Worm (Caenorhabditis elegans) whole organism, dauer: Measurements from ENCODE around the gene W02D7.8.
"Not testable (repeated sequence)": the region's sequence is repeated elsewhere in the genome, so short reads cannot be mapped to it uniquely, and the experiment has no call there.

Experiments used
- unc-62 ChIP-seq: sonication (generic microtip); optimal IDR thresholded peaks from 2 replicates; lab custom pipeline; 2017; ENCODE audit warnings: missing biosample characterization, missing genetic modification reagents, missing genetic modification characterization

Gene W02D7.8

ce11 chrV:8306366-8306765 lies at the start of gene W02D7.8:
W02D7.8 (minus strand) TSS chrV:8306466.
- TF ChIP-seq unc-62 (GFP tag; lab: Kevin White, UChicago), result no peak

ce11 chrV:8355435-8356212 lies 49.4 kb upstream of the W02D7.8 start, which contains the start of gene mom-2:
mom-2 (plus strand) TSS chrV:8355988.
- TF ChIP-seq unc-62 (GFP tag; lab: Kevin White, UChicago), result no peak

DNA sequence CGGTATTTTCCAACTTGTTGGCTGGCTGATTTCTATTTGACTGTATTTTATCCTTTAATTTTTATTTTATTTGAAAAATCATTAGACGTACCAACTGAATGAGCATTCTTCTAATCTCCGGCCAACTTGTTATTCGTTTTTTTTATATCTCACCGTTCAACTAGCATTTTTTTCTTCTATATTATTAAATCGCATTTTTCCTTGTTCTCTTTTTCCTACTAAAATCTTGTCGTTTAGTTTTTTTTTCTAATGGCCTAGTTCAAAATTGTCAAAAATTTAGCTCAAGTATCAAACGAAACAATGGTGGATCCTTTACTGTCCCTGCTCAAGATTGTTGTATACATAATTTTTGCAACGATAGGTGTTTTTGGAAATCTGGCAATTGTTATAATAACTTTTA lies 45.1 kb upstream of the W02D7.8 start, which contains the start of gene srsx-22:
Gene srsx-22 (plus strand): TSS at position 301 of the 400 bp plus-strand sequence.
- TF ChIP-seq unc-62 (GFP tag; lab: Kevin White, UChicago), result no peak

ce11 chrV:8349950-8350349 lies 43.7 kb upstream of the W02D7.8 start:
- TF ChIP-seq unc-62 (GFP tag; lab: Kevin White, UChicago), result no peak

- no peak for TF ChIP-seq unc-62 (GFP tag; lab: Kevin White, UChicago)
Measured at ce11 chrV:8348959-8349389, 42.7 kb upstream of the W02D7.8 start.

DNA sequence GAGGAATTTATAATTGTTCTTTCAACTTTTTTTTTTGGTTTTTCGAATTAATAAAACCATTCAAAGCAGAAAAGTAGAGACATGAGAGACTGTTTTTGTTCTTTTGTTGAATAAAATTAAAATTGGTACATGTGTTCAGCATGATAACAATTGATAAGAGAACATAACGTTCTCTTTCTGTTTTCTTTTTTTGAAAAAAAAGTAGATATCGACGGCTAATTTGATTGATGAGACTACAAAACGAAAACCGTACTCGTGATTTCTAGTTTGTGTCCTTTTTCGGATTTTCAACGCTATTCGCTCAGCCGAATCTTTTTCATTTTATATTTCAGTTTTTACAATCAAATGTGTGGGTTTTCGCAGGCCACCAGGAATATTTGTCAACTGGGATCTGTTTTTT lies 39.2 kb upstream of the W02D7.8 start, which contains the start of gene C08D8.1:
Gene C08D8.1 (plus strand): TSS at position 324 of the 400 bp plus-strand sequence.
- TF ChIP-seq unc-62 (GFP tag; lab: Kevin White, UChicago), result no peak

- no peak for TF ChIP-seq unc-62 (GFP tag; lab: Kevin White, UChicago)
Measured at ce11 chrV:8342416-8342815, 36.1 kb upstream of the W02D7.8 start.

- not testable (repeated sequence) for TF ChIP-seq unc-62 (GFP tag; lab: Kevin White, UChicago)
Measured at ce11 chrV:8340924-8341323, 34.7 kb upstream of the W02D7.8 start, which contains the start of gene C08D8.7. C08D8.7 (plus strand) TSS chrV:8341224.

- TF ChIP-seq unc-62 (GFP tag; lab: Kevin White, UChicago), result no peak
Measured at ce11 chrV:8335620-8336019, 29.4 kb upstream of the W02D7.8 start.

ce11 chrV:8334360-8334759 lies 28.1 kb upstream of the W02D7.8 start, which contains the start of gene tmd-2:
tmd-2 (plus strand) TSS chrV:8334660.
- TF ChIP-seq unc-62 (GFP tag; lab: Kevin White, UChicago), result no peak

- TF ChIP-seq unc-62 (GFP tag; lab: Kevin White, UChicago), result no peak
Measured at ce11 chrV:8327080-8327479, 20.8 kb upstream of the W02D7.8 start.

ce11 chrV:8325906-8326305 lies 19.6 kb upstream of the W02D7.8 start:
- TF ChIP-seq unc-62 (GFP tag; lab: Kevin White, UChicago), result no peak

DNA sequence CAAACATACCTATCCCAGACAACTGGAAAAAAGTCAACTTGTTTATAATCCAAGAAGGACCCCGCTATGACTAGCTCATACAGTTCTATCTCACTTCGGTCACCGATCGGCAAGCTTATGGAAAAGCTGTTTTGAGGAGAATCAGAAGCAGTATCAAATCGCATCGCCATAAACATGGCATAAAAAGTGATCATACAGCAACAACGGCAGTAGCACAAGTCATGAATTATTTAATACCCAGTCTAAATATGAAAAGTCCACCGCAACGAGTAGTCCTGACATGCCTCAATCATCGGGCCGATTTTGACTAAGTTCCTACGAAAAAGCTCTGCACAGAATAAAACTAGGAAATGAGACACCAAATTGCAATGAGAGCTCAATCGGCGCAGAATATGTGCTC lies 17.3 kb upstream of the W02D7.8 start:
- TF ChIP-seq unc-62 (GFP tag; lab: Kevin White, UChicago), result no peak

DNA sequence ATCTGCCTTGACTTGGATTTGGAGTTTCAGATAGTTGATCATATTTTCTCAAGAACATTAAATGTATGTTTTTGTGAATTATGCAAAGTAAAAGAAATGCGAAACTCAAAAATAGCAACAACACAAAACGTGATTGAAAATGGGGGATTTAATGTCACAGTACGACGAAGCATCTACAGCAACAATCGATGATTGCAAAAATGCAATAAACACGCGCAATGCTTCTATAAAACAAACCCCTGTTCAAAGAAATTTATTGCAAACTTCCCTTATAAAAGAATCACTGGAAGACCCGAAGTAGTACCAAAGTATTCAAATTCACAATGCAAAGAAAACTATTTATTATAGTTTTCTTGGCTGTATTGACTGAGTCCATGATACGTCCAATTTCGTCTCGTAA lies 11.9 kb upstream of the W02D7.8 start, which contains the start of gene clec-219:
Gene clec-219 (plus strand): TSS at position 301 of the 400 bp plus-strand sequence.
- TF ChIP-seq unc-62 (GFP tag; lab: Kevin White, UChicago), result no peak

DNA sequence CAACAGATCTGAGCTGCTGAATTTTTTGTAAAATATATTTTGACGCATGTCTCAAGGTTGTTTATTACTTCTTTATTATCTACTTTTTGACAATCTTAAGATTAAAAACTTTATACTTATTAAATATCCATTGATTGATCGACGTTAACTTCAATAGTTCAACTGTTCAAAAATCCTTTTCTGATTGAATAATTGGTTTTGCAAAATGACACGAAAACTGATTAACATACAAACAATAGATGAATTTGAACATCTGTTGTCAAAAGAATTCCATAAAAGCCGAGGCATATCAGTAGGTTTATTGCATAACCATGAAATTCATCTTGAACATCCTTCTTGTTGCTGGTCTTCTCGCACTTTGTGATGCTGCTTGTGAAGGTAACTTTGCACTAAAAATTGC lies 4.9 kb upstream of the W02D7.8 start, which contains the start of gene W02D7.12:
Gene W02D7.12 (plus strand): TSS at position 301 of the 400 bp plus-strand sequence.
- TF ChIP-seq unc-62 (GFP tag; lab: Kevin White, UChicago), result no peak

- no peak for TF ChIP-seq unc-62 (GFP tag; lab: Kevin White, UChicago)
Measured at ce11 chrV:8307681-8308080, 1.4 kb upstream of the W02D7.8 start, which contains the start of gene clec-218. clec-218 (plus strand) TSS chrV:8307942.
